Worm (Caenorhabditis elegans) whole organism, young adult: ENCODE results near the gene T05A7.7.

Experiments used
- B0019.2 ChIP-seq: fragments of 200-800 bp; sonication (Bioruptor generic); conservative IDR thresholded peaks from 2 replicates; pipeline ENCODE4 v1.3.6; 2022; ENCODE audit warnings: missing genetic modification reagents, missing genetic modification characterization, missing compliant biosample characterization
- B0035.1 ChIP-seq: sonication (generic microtip); optimal IDR thresholded peaks from 2 replicates; lab custom pipeline; 2016; ENCODE audit warnings: missing genetic modification characterization, mild to moderate bottlenecking, missing compliant biosample characterization, missing genotype, missing genetic modification reagents
- B0261.1 ChIP-seq: sonication (generic microtip); optimal IDR thresholded peaks from 2 replicates; lab custom pipeline; 2016; ENCODE audit warnings: mild to moderate bottlenecking, missing genetic modification characterization, moderate library complexity, missing compliant biosample characterization
- B0336.3 ChIP-seq: fragments of 200-800 bp; sonication (Bioruptor generic); IDR thresholded peaks from 2 replicates; pipeline ENCODE4 v1.3.6; 2022; ENCODE audit warnings: missing genetic modification characterization, missing compliant biosample characterization
- C17E4.6 ChIP-seq: fragments of 200-800 bp; sonication (Bioruptor generic); IDR thresholded peaks from 2 replicates; pipeline ENCODE4 v1.3.6; 2022; ENCODE audit warnings: missing genetic modification reagents, missing genetic modification characterization, missing compliant biosample characterization
- D2030.7 ChIP-seq: fragments of 200-800 bp; sonication (Bioruptor generic); IDR thresholded peaks from 2 replicates; pipeline ENCODE4 v1.3.6; 2022; ENCODE audit warnings: missing genetic modification reagents, missing genetic modification characterization, missing compliant biosample characterization
- F37B4.10 ChIP-seq: fragments of 200-800 bp; sonication (Bioruptor generic); IDR thresholded peaks from 2 replicates; pipeline ENCODE4 v1.3.6; 2022; ENCODE audit warnings: missing genetic modification characterization, missing compliant biosample characterization
- T07F8.4 ChIP-seq: sonication (generic microtip); optimal IDR thresholded peaks from 2 replicates; lab custom pipeline; 2016; ENCODE audit warnings: mild to moderate bottlenecking, missing genetic modification characterization, moderate library complexity, missing compliant biosample characterization
- Y53F4B.3 ChIP-seq: fragments of 200-800 bp; sonication (Bioruptor generic); IDR thresholded peaks from 2 replicates; pipeline ENCODE4 v1.3.6; 2022; ENCODE audit warnings: missing genetic modification reagents, missing genetic modification characterization, missing compliant biosample characterization
- Y56A3A.18 ChIP-seq: fragments of 200-800 bp; sonication (Bioruptor generic); IDR thresholded peaks from 2 replicates; pipeline ENCODE4 v1.3.6; 2022; ENCODE audit warnings: missing genetic modification reagents, missing genetic modification characterization, missing compliant biosample characterization
- Y79H2A.3 ChIP-seq: fragments of 200-800 bp; sonication (Bioruptor generic); conservative IDR thresholded peaks from 2 replicates; pipeline ENCODE4 v1.3.6; 2022; ENCODE audit warnings: missing genetic modification reagents, missing genetic modification characterization, missing compliant biosample characterization
- akir-1 ChIP-seq: fragments of 200-800 bp; sonication (Bioruptor generic); optimal IDR thresholded peaks from 2 replicates; lab custom pipeline; 2018; ENCODE audit warnings: mild to moderate bottlenecking, missing genetic modification characterization, moderate library complexity, missing compliant biosample characterization
- aptf-3 ChIP-seq: fragments of 200-800 bp; sonication (Bioruptor generic); IDR thresholded peaks from 2 replicates; pipeline ENCODE4 v1.3.6; 2022; ENCODE audit warnings: missing genetic modification characterization, missing compliant biosample characterization
- athp-1 ChIP-seq: sonication (generic microtip); optimal IDR thresholded peaks from 2 replicates; lab custom pipeline; 2017; ENCODE audit warnings: mild to moderate bottlenecking, missing genetic modification characterization, missing compliant biosample characterization
- attf-5 ChIP-seq: fragments of 200-800 bp; sonication (Bioruptor generic); optimal IDR thresholded peaks from 2 replicates; lab custom pipeline; 2018; ENCODE audit warnings: mild to moderate bottlenecking, missing genetic modification characterization, missing compliant biosample characterization
- attf-6 ChIP-seq: fragments of 200-800 bp; sonication (Bioruptor generic); IDR thresholded peaks from 2 replicates; pipeline ENCODE4 v1.3.6; 2022; ENCODE audit warnings: missing genetic modification reagents, missing genetic modification characterization, missing compliant biosample characterization
- bed-1 ChIP-seq: fragments of 200-800 bp; sonication (Bioruptor generic); IDR thresholded peaks from 2 replicates; pipeline ENCODE4 v1.3.6; 2022; ENCODE audit warnings: missing genetic modification reagents, missing genetic modification characterization, missing compliant biosample characterization
- bed-2 ChIP-seq: fragments of 200-800 bp; sonication (Bioruptor generic); IDR thresholded peaks from 2 replicates; pipeline ENCODE4 v1.3.6; 2022; ENCODE audit warnings: missing genetic modification reagents, missing genetic modification characterization, missing compliant biosample characterization
- cebp-2 ChIP-seq: fragments of 200-800 bp; sonication (Bioruptor generic); IDR thresholded peaks from 2 replicates; pipeline ENCODE4 v1.3.6; 2022; ENCODE audit warnings: missing genetic modification characterization, missing compliant biosample characterization
- ceh-79 ChIP-seq: sonication (generic microtip); optimal IDR thresholded peaks from 2 replicates; lab custom pipeline; 2017; ENCODE audit warnings: mild to moderate bottlenecking, missing genetic modification characterization, missing compliant biosample characterization
- egl-44 ChIP-seq: fragments of 200-800 bp; sonication (Bioruptor generic); IDR thresholded peaks from 2 replicates; pipeline ENCODE4 v1.3.6; 2022; ENCODE audit warnings: missing genetic modification reagents, missing genetic modification characterization, missing compliant biosample characterization
- egrh-3 ChIP-seq: fragments of 200-800 bp; sonication (Bioruptor generic); IDR thresholded peaks from 2 replicates; pipeline ENCODE4 v1.3.6; 2022; ENCODE audit warnings: missing genetic modification reagents, missing genetic modification characterization, missing compliant biosample characterization
- fkh-3 ChIP-seq: sonication (generic microtip); optimal IDR thresholded peaks from 2 replicates; lab custom pipeline; 2016; ENCODE audit warnings: mild to moderate bottlenecking, missing genetic modification characterization, missing compliant biosample characterization
- lag-1 ChIP-seq: fragments of 200-800 bp; sonication (Bioruptor generic); IDR thresholded peaks from 2 replicates; pipeline ENCODE4 v1.3.6; 2022; ENCODE audit warnings: missing genetic modification reagents, missing genetic modification characterization, missing compliant biosample characterization
- let-607 ChIP-seq, 2 experiments: fragments of 200-800 bp in 1 of 2; sonication (Bioruptor generic) in 1 of 2; sonication (generic microtip) in 1 of 2; optimal IDR thresholded peaks; 2 replicates each; lab custom pipeline; 2016 to 2018; ENCODE audit warnings: mild to moderate bottlenecking in 2 of 2, missing compliant biosample characterization in 2 of 2, missing genetic modification characterization in 2 of 2, moderate library complexity in 2 of 2, missing genotype in 1 of 2
- lin-35 ChIP-seq, 3 experiments: fragments of 150-350 bp in 2 of 3; sonication (generic microtip) in 1 of 3; optimal IDR thresholded peaks; 2 replicates each; lab custom pipeline; 2014 to 2018; ENCODE audit warnings: missing biosample characterization in 3 of 3, missing genetic modification characterization in 3 of 3, missing genetic modification reagents in 3 of 3
- lin-40 ChIP-seq: sonication (generic microtip); optimal IDR thresholded peaks from 2 replicates; lab custom pipeline; 2016; ENCODE audit warnings: missing genetic modification characterization, mild to moderate bottlenecking, missing compliant biosample characterization, missing genotype, missing genetic modification reagents
- lin-54 ChIP-seq: fragments of 200-800 bp; sonication (Bioruptor generic); optimal IDR thresholded peaks from 2 replicates; lab custom pipeline; 2018; ENCODE audit warnings: mild to moderate bottlenecking, missing genetic modification characterization, missing compliant biosample characterization
- lsl-1 ChIP-seq: fragments of 200-800 bp; sonication (Bioruptor generic); optimal IDR thresholded peaks from 2 replicates; lab custom pipeline; 2018; ENCODE audit warnings: mild to moderate bottlenecking, missing genetic modification characterization, moderate library complexity, missing compliant biosample characterization
- madf-10 ChIP-seq: sonication (generic microtip); optimal IDR thresholded peaks from 2 replicates; lab custom pipeline; 2016; ENCODE audit warnings: mild to moderate bottlenecking, missing genetic modification characterization, missing compliant biosample characterization
- madf-6 ChIP-seq: fragments of 200-800 bp; sonication (Bioruptor generic); IDR thresholded peaks from 2 replicates; pipeline ENCODE4 v1.3.6; 2022; ENCODE audit warnings: missing genetic modification reagents, missing genetic modification characterization, missing compliant biosample characterization
- madf-8 ChIP-seq: fragments of 200-800 bp; sonication (Bioruptor generic); conservative IDR thresholded peaks from 2 replicates; pipeline ENCODE4 v1.3.6; 2022; ENCODE audit warnings: missing genetic modification reagents, missing genetic modification characterization, missing compliant biosample characterization
- mes-4 ChIP-seq: sonication (generic microtip); optimal IDR thresholded peaks from 2 replicates; lab custom pipeline; 2016; ENCODE audit warnings: missing genotype, missing genetic modification characterization, missing compliant biosample characterization
- mxl-1 ChIP-seq: sonication (generic microtip); optimal IDR thresholded peaks from 2 replicates; lab custom pipeline; 2016; ENCODE audit warnings: missing genetic modification characterization, missing compliant biosample characterization
- nfya-2 ChIP-seq: fragments of 200-800 bp; sonication (Bioruptor generic); IDR thresholded peaks from 2 replicates; pipeline ENCODE4 v1.3.6; 2022; ENCODE audit warnings: missing genetic modification reagents, missing genetic modification characterization, missing compliant biosample characterization
- nfyb-1 ChIP-seq: fragments of 200-800 bp; sonication (Bioruptor generic); IDR thresholded peaks from 2 replicates; pipeline ENCODE4 v1.3.6; 2022; ENCODE audit warnings: missing genetic modification reagents, missing genetic modification characterization, missing compliant biosample characterization
- nhr-27 ChIP-seq: fragments of 200-800 bp; sonication (Bioruptor generic); optimal IDR thresholded peaks from 2 replicates; lab custom pipeline; 2018; ENCODE audit warnings: mild to moderate bottlenecking, missing genetic modification characterization, moderate library complexity, missing compliant biosample characterization
- rcor-1 ChIP-seq: fragments of 200-800 bp; sonication (Bioruptor generic); IDR thresholded peaks from 2 replicates; pipeline ENCODE4 v1.3.6; 2022; ENCODE audit warnings: missing genetic modification reagents, missing genetic modification characterization, missing compliant biosample characterization
- rec-8 ChIP-seq, 2 experiments: sonication (generic microtip); optimal IDR thresholded peaks; 2 replicates each; lab custom pipeline; 2016; ENCODE audit warnings: mild to moderate bottlenecking in 2 of 2, missing genetic modification characterization in 2 of 2, missing genetic modification reagents in 2 of 2, missing genotype in 2 of 2, missing biosample characterization in 1 of 2, missing compliant biosample characterization in 1 of 2, moderate library complexity in 1 of 2
- rpc-1 ChIP-seq, 2 experiments: fragments of 150-350 bp in 1 of 2; sonication (generic microtip) in 1 of 2; optimal IDR thresholded peaks; 2 replicates each; lab custom pipeline; 2014 to 2018; ENCODE audit warnings: missing biosample characterization in 1 of 2, missing genetic modification characterization in 1 of 2, missing genetic modification reagents in 1 of 2, missing genotype in 1 of 2
- snpc-1.1 ChIP-seq: sonication (generic microtip); optimal IDR thresholded peaks from 2 replicates; lab custom pipeline; 2017; ENCODE audit warnings: missing genetic modification characterization, mild to moderate bottlenecking, missing compliant biosample characterization, antibody characterized with exemption, moderate library complexity, missing genotype, missing genetic modification reagents; ENCODE audit not compliant: insufficient read depth
- snpc-3.4 ChIP-seq: sonication (generic microtip); optimal IDR thresholded peaks from 2 replicates; lab custom pipeline; 2017; ENCODE audit warnings: missing genetic modification characterization, mild to moderate bottlenecking, missing compliant biosample characterization, antibody characterized with exemption, moderate library complexity, missing genotype, missing genetic modification reagents
- tbx-9 ChIP-seq: sonication (generic microtip); optimal IDR thresholded peaks from 2 replicates; lab custom pipeline; 2016; ENCODE audit warnings: borderline replicate concordance, missing genetic modification characterization, inconsistent platforms, missing compliant biosample characterization
- unc-130 ChIP-seq: sonication (generic microtip); optimal IDR thresholded peaks from 2 replicates; lab custom pipeline; 2016; ENCODE audit warnings: missing genetic modification reagents, missing genetic modification characterization, missing compliant biosample characterization
- zim-3 ChIP-seq: sonication (generic microtip); optimal IDR thresholded peaks from 2 replicates; lab custom pipeline; 2017; ENCODE audit warnings: mild to moderate bottlenecking, missing genetic modification characterization, moderate library complexity, missing compliant biosample characterization
- ztf-28 ChIP-seq: fragments of 200-800 bp; sonication (Bioruptor generic); IDR thresholded peaks from 2 replicates; pipeline ENCODE4 v1.3.6; 2022; ENCODE audit warnings: missing genetic modification reagents, missing genetic modification characterization, missing compliant biosample characterization
- ztf-3 ChIP-seq: fragments of 200-800 bp; sonication (Bioruptor generic); optimal IDR thresholded peaks from 2 replicates; lab custom pipeline; 2018; ENCODE audit warnings: mild to moderate bottlenecking, missing genetic modification characterization, missing compliant biosample characterization
- ztf-6 ChIP-seq: fragments of 200-800 bp; sonication (Bioruptor generic); IDR thresholded peaks from 2 replicates; pipeline ENCODE4 v1.3.6; 2022; ENCODE audit warnings: missing genetic modification reagents, missing genetic modification characterization, missing compliant biosample characterization

Gene T05A7.7

DNA sequence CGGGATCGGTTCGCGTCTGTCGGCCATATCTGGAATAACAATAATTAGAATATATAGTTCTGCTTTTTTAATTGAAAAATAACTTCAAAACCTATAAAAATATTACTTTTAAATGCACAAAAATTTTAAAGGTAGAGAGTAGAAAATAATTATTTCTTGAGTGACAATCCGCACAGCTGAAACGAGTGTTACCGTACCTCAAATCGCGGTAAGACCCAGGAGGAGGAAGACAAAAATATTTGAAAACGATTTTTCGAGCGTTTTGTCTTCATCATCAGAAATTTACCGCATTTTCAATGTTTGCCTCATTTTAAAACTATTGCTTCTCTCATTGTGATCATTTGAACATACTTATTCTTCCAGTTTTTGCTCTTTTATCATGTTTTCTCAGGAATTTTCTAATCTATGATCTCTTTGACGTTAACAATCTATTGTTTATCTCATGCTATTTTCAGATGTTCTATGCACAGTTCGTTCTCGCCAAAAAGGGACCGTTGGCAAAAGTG lies 17.0 kb upstream of the T05A7.7 start, which contains the start of the genes rpn-5 and scc-1:
rpn-5 (minus strand) TSS at position 162 of the 506 bp plus-strand sequence.
scc-1 (plus strand) TSS at position 456 of the 506 bp plus-strand sequence.
- TF ChIP-seq B0261.1 (tag; lab: Kevin White, UChicago), result no peak
- TF ChIP-seq bed-1 (GFP tag; lab: Robert Waterston, UW), result no peak
- no peak for TF ChIP-seq B0035.1 (tag; lab: Kevin White, UChicago)
- no peak for TF ChIP-seq nhr-27 (tag; lab: Kevin White, UChicago)
- no peak for TF ChIP-seq ceh-79 (tag; lab: Kevin White, UChicago)
- TF ChIP-seq rcor-1 (GFP tag; lab: Robert Waterston, UW), result 0 out of 2 replicates have a peak, but pooled peaks have one; percentile 7
- no peak for TF ChIP-seq mes-4 (tag; lab: Kevin White, UChicago)
- TF ChIP-seq egrh-3 (GFP tag; lab: Robert Waterston, UW), result no peak
- TF ChIP-seq fkh-3 (tag; lab: Kevin White, UChicago), result no peak
- TF ChIP-seq let-607 (tag; optimal IDR thresholded peaks at IDR 0.05; lab: Kevin White, UChicago), result peak in 1 of 2 experiments; percentile 4
- TF ChIP-seq aptf-3 (GFP tag; lab: Robert Waterston, UW), result no peak
- peak; percentile 61 for TF ChIP-seq D2030.7 (GFP tag; lab: Robert Waterston, UW)
- TF ChIP-seq lin-54 (GFP tag; lab: Kevin White, UChicago), result peak; percentile 79
- TF ChIP-seq tbx-9, result no peak
- TF ChIP-seq T07F8.4, result no peak
- no peak for TF ChIP-seq lin-40 (tag; lab: Kevin White, UChicago)
- TF ChIP-seq attf-6 (GFP tag; lab: Robert Waterston, UW), result no peak
- peak; percentile 46 for TF ChIP-seq madf-8 (GFP tag; lab: Robert Waterston, UW)
- TF ChIP-seq unc-130 (GFP tag; lab: Kevin White, UChicago), result no peak
- TF ChIP-seq ztf-28 (GFP tag; lab: Robert Waterston, UW), result no peak
- TF ChIP-seq rpc-1 (optimal IDR thresholded peaks at IDR 0.05; lab: Kevin White, UChicago), result peak; percentile 25
- TF ChIP-seq rpc-1 (tag; optimal IDR thresholded peaks at IDR 0.05; lab: Kevin White, UChicago), result no peak
- TF ChIP-seq lsl-1 (GFP tag; lab: Kevin White, UChicago), result peak; percentile 91
- no peak for TF ChIP-seq ztf-6 (GFP tag; lab: Robert Waterston, UW)
- TF ChIP-seq Y53F4B.3 (GFP tag; lab: Robert Waterston, UW), result no peak
- TF ChIP-seq zim-3 (tag; lab: Kevin White, UChicago), result no peak
- TF ChIP-seq nfyb-1 (GFP tag; lab: Robert Waterston, UW), result no peak
- no peak for TF ChIP-seq cebp-2 (GFP tag; lab: Robert Waterston, UW)
- TF ChIP-seq akir-1 (GFP tag; lab: Kevin White, UChicago), result no peak
- TF ChIP-seq nfya-2 (GFP tag; lab: Robert Waterston, UW), result no peak
- TF ChIP-seq attf-5 (GFP tag; lab: Kevin White, UChicago), result no peak
- TF ChIP-seq mxl-1, result no peak
- TF ChIP-seq athp-1, result no peak
- peak; percentile 85 for TF ChIP-seq madf-6
- no peak for TF ChIP-seq B0336.3 (GFP tag; lab: Robert Waterston, UW)
- TF ChIP-seq ztf-3, result no peak
- TF ChIP-seq lin-35 (GFP tag; optimal IDR thresholded peaks at IDR 0.05; lab: Kevin White, UChicago), result peak in 1 of 3 experiments; percentile 80
- peak; percentile 2 for TF ChIP-seq snpc-1.1
- TF ChIP-seq madf-10 (tag; lab: Kevin White, UChicago), result no peak
- TF ChIP-seq C17E4.6 (GFP tag; lab: Robert Waterston, UW), result no peak
- TF ChIP-seq Y56A3A.18 (GFP tag; lab: Robert Waterston, UW), result no peak
- no peak for TF ChIP-seq bed-2
- no peak for TF ChIP-seq egl-44 (GFP tag; lab: Robert Waterston, UW)
- no peak for TF ChIP-seq rec-8 (tag; optimal IDR thresholded peaks at IDR 0.05; lab: Kevin White, UChicago)
- TF ChIP-seq Y79H2A.3 (GFP tag; lab: Robert Waterston, UW), result no peak
- TF ChIP-seq F37B4.10, result no peak
- no peak for TF ChIP-seq B0019.2 (GFP tag; lab: Robert Waterston, UW)
- TF ChIP-seq snpc-3.4 (tag; lab: Kevin White, UChicago), result peak; percentile 43
- no peak for TF ChIP-seq lag-1 (GFP tag; lab: Robert Waterston, UW)
